Worm (Caenorhabditis elegans) whole organism, L3 larva: ENCODE results near the gene K12B6.4.

ENCODE experiments used
- ceh-82 ChIP-seq: fragments of 150-350 bp; optimal IDR thresholded peaks from 2 replicates; lab custom pipeline; 2014; ENCODE audit warnings: missing biosample characterization, missing genetic modification characterization
- daf-12 ChIP-seq: fragments of 150-350 bp; optimal IDR thresholded peaks from 2 replicates; lab custom pipeline; 2014; ENCODE audit warnings: missing biosample characterization, missing genetic modification reagents, missing genetic modification characterization
- egl-27 ChIP-seq: sonication (generic microtip); optimal IDR thresholded peaks from 4 replicates; lab custom pipeline; 2017; ENCODE audit warnings: missing biosample characterization, missing genetic modification reagents, missing genetic modification characterization
- fkh-10 ChIP-seq: sonication (generic microtip); optimal IDR thresholded peaks from 2 replicates; lab custom pipeline; 2017; ENCODE audit warnings: missing biosample characterization, missing genetic modification reagents, missing genetic modification characterization
- jun-1 ChIP-seq: fragments of 150-350 bp; optimal IDR thresholded peaks from 2 replicates; lab custom pipeline; 2014; ENCODE audit warnings: missing biosample characterization, missing genetic modification reagents, missing genetic modification characterization
- lin-15B ChIP-seq: fragments of 150-350 bp; optimal IDR thresholded peaks from 2 replicates; lab custom pipeline; 2014; ENCODE audit warnings: missing biosample characterization, missing genetic modification characterization
- nhr-12 ChIP-seq: fragments of 150-350 bp; optimal IDR thresholded peaks from 2 replicates; lab custom pipeline; 2014; ENCODE audit warnings: missing biosample characterization, missing genetic modification characterization
- nhr-237 ChIP-seq: fragments of 150-350 bp; optimal IDR thresholded peaks from 2 replicates; lab custom pipeline; 2014; ENCODE audit warnings: missing biosample characterization, missing genetic modification characterization
- nhr-28 ChIP-seq: fragments of 150-350 bp; optimal IDR thresholded peaks from 2 replicates; lab custom pipeline; 2014; ENCODE audit warnings: missing biosample characterization, missing genetic modification characterization
- nhr-76 ChIP-seq: fragments of 150-350 bp; sonication (generic microtip); optimal IDR thresholded peaks from 5 replicates; lab custom pipeline; 2014; ENCODE audit warnings: missing biosample characterization, missing genetic modification characterization
- tbx-2 ChIP-seq: sonication (generic microtip); optimal IDR thresholded peaks from 2 replicates; lab custom pipeline; 2016; ENCODE audit warnings: mild to moderate bottlenecking, missing genetic modification characterization, missing compliant biosample characterization
- unc-62 ChIP-seq: fragments of 150-350 bp; sonication (generic microtip); optimal IDR thresholded peaks from 4 replicates; lab custom pipeline; 2014; ENCODE audit warnings: missing biosample characterization, missing genetic modification reagents, missing genetic modification characterization

ce11 chrV:6239855-6240254, 41.2 kb downstream of the K12B6.4 start:
- TF ChIP-seq nhr-28 (tag; lab: Kevin White, UChicago) (no peak), lin-15B (tag; lab: Kevin White, UChicago) (no peak), daf-12 (tag; lab: Kevin White, UChicago) (no peak), jun-1 (tag; lab: Kevin White, UChicago) (no peak), fkh-10 (GFP tag; lab: Kevin White, UChicago) (no peak), egl-27 (tag; lab: Kevin White, UChicago) (no peak), unc-62 (no peak), tbx-2 (peak; percentile 22), nhr-237 (tag; lab: Kevin White, UChicago) (no peak), ceh-82 (tag; lab: Kevin White, UChicago) (no peak), nhr-76 (tag; lab: Kevin White, UChicago) (no peak), nhr-12 (tag; lab: Kevin White, UChicago) (no peak)
